Worm (Caenorhabditis elegans) whole organism, L4/young adult: ENCODE measurements around the gene egl-20.
A peak's percentile ranks its signal among the peaks of the same experiment; 100 is the strongest.

Experiments used
- W03F9.2 ChIP-seq: fragments of 150-350 bp; optimal IDR thresholded peaks from 2 replicates; lab custom pipeline; 2014; ENCODE audit warnings: missing biosample characterization, missing genetic modification characterization
- him-1 ChIP-seq: sonication (generic microtip); optimal IDR thresholded peaks from 2 replicates; lab custom pipeline; 2016; ENCODE audit warnings: missing genotype, missing genetic modification reagents, missing genetic modification characterization, missing compliant biosample characterization

- TF ChIP-seq W03F9.2 (tag; lab: Kevin White, UChicago) (peak; percentile 25), him-1 (tag; lab: Kevin White, UChicago) (no peak)
These were observed 11.8 kb downstream of the egl-20 start for ce11 chrIV:9803544-9803943.
